Worm (Caenorhabditis elegans): ENCODE results near the gene K03D3.5.

ce11 chrIV:16364581-16364980 is 44.3 kb upstream of the K03D3.5 start:
- TF ChIP-seq lin-39 (tag; optimal IDR thresholded peaks at IDR 0.05) (no peak), zag-1 (tag; optimal IDR thresholded peaks at IDR 0.05) (no peak), R02D3.7 (tag; optimal IDR thresholded peaks at IDR 0.05) (no peak), mdl-1 (tag; optimal IDR thresholded peaks at IDR 0.05) (no peak), lin-13 (GFP tag; optimal IDR thresholded peaks at IDR 0.05) (no peak), unc-39 (tag; optimal IDR thresholded peaks at IDR 0.05) (no peak), ama-1 (optimal IDR thresholded peaks at IDR 0.05) (no peak), aly-2 (tag; optimal IDR thresholded peaks at IDR 0.05) (no peak)

All from whole organism, L2 larva.